Worm (Caenorhabditis elegans) whole organism, L4/young adult: ENCODE data around the gene cnt-2.

Source experiments
- W03F9.2 ChIP-seq: fragments of 150-350 bp; optimal IDR thresholded peaks from 2 replicates; lab custom pipeline; 2014; ENCODE audit warnings: missing biosample characterization, missing genetic modification characterization
- dao-5 ChIP-seq: sonication (generic microtip); optimal IDR thresholded peaks from 2 replicates; lab custom pipeline; 2016; ENCODE audit warnings: missing genotype, missing genetic modification characterization, moderate library complexity, missing compliant biosample characterization

- no peak for TF ChIP-seq dao-5 (tag; lab: Kevin White, UChicago)
- no peak for TF ChIP-seq W03F9.2 (tag; lab: Kevin White, UChicago)
These were observed 49.0 kb downstream of the cnt-2 start for ce11 chrIII:10703833-10704232.
